Worm (Caenorhabditis elegans): Measurements from ENCODE around the gene ZK892.4.

The ZK892.4 gene

DNA sequence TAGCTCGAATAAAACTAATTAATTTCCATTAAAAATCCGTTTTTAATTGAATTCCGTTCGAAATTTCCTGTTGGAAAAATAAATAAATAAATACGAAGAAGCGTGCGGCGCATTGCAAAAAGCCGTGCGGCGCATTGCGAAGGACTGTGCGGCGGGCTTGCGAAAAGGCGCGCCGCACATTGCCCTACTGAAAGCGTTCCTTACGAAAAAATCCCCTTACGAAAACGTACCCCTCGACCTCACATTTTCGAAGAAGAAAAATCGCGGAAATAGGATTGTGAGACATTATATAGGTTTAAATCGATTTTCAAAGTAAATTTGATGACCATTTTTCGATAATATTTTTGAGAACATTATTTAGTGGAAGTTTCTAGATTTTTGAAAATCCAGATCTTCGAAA is 28.4 kb downstream of the ZK892.4 start:
- TF ChIP-seq lsy-2 (tag; optimal IDR thresholded peaks at IDR 0.05), result peak in 1 of 2 experiments; percentile 27

ce11 chrII:10035425-10035824 is 29.1 kb downstream of the ZK892.4 start:
- TF ChIP-seq Y55F3AM.14 (GFP tag; optimal IDR thresholded peaks at IDR 0.05) (no peak), C34F6.9 (tag; optimal IDR thresholded peaks at IDR 0.05) (no peak), lsy-2 (tag; optimal IDR thresholded peaks at IDR 0.05) (no peak), mdl-1 (tag; optimal IDR thresholded peaks at IDR 0.05) (no peak), ZK546.5 (tag; optimal IDR thresholded peaks at IDR 0.05) (no peak), nhr-237 (tag; optimal IDR thresholded peaks at IDR 0.05) (no peak), skn-1 (tag; optimal IDR thresholded peaks at IDR 0.05) (no peak), nhr-77 (tag; optimal IDR thresholded peaks at IDR 0.05) (no peak), peb-1 (tag; optimal IDR thresholded peaks at IDR 0.05) (no peak), mbf-1 (tag; optimal IDR thresholded peaks at IDR 0.05) (no peak), ceh-82 (tag; optimal IDR thresholded peaks at IDR 0.05) (no peak), egl-27 (tag; optimal IDR thresholded peaks at IDR 0.05) (no peak), unc-62 (GFP tag; optimal IDR thresholded peaks at IDR 0.05) (no peak), ztf-11 (tag; optimal IDR thresholded peaks at IDR 0.05) (no peak), sem-4 (tag; optimal IDR thresholded peaks at IDR 0.05) (no peak), elt-1 (tag; optimal IDR thresholded peaks at IDR 0.05) (no peak), fos-1 (tag; optimal IDR thresholded peaks at IDR 0.05) (no peak), nhr-23 (tag; optimal IDR thresholded peaks at IDR 0.05) (no peak)

DNA sequence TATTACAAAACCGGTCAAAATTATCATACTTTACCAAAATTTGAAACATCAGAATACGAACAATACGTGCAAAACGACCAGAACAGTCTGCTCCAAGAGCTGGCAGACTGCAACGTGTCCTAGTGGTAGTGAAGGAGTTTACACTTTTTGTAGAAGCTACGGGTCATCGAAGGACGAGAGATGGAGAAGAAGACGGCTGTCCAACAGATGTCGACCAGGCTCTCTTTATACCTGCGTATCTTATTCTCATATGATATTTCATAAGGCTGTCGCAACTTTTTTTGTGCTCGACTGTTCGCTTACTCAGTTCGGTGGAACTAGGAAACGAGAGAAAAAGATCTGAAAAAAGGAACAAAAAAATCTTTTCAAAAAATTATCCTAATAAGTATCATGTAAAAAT is 33.4 kb downstream of the ZK892.4 start, which contains the start of gene let-268:
Gene let-268, minus strand, starts transcription at position 182 of the 400 bp plus-strand sequence.
- TF ChIP-seq peb-1 (tag; optimal IDR thresholded peaks at IDR 0.05) (no peak), nhr-6 (tag; optimal IDR thresholded peaks at IDR 0.05) (no peak), unc-55 (GFP tag; optimal IDR thresholded peaks at IDR 0.05) (no peak), mdl-1 (tag; optimal IDR thresholded peaks at IDR 0.05) (no peak), Y55F3AM.14 (GFP tag; optimal IDR thresholded peaks at IDR 0.05) (no peak), lin-39 (tag; optimal IDR thresholded peaks at IDR 0.05) (no peak), gmeb-1 (tag; optimal IDR thresholded peaks at IDR 0.05) (no peak), sma-9 (GFP tag; optimal IDR thresholded peaks at IDR 0.05) (no peak), sma-9 (tag; optimal IDR thresholded peaks at IDR 0.05) (no peak)

ce11 chrII:10040834-10041233 is 34.5 kb downstream of the ZK892.4 start, which contains the start of gene ogr-2:
ogr-2 (plus strand) TSS chrII:10041134.
- no peak for TF ChIP-seq nhr-11 (tag; optimal IDR thresholded peaks at IDR 0.05)
- TF ChIP-seq fos-1 (tag; optimal IDR thresholded peaks at IDR 0.05), result no peak
- TF ChIP-seq snpc-4 (tag; optimal IDR thresholded peaks at IDR 0.05), result no peak
- TF ChIP-seq nhr-6 (tag; optimal IDR thresholded peaks at IDR 0.05), result no peak
- TF ChIP-seq nhr-10 (tag; optimal IDR thresholded peaks at IDR 0.05), result no peak
- TF ChIP-seq nhr-237 (tag; optimal IDR thresholded peaks at IDR 0.05), result no peak
- TF ChIP-seq F13H6.1 (tag; optimal IDR thresholded peaks at IDR 0.05), result no peak
- no peak for TF ChIP-seq nhr-12 (tag; optimal IDR thresholded peaks at IDR 0.05)
- no peak for TF ChIP-seq gmeb-1 (tag; optimal IDR thresholded peaks at IDR 0.05)
- no peak for TF ChIP-seq ztf-1 (GFP tag; conservative IDR thresholded peaks at IDR 0.05)
- TF ChIP-seq ztf-11 (tag; optimal IDR thresholded peaks at IDR 0.05), result no peak
- no peak for TF ChIP-seq mbf-1 (tag; optimal IDR thresholded peaks at IDR 0.05)
- no peak for TF ChIP-seq egl-27 (tag; optimal IDR thresholded peaks at IDR 0.05)
- TF ChIP-seq lin-13 (GFP tag; optimal IDR thresholded peaks at IDR 0.05), result no peak
- no peak for TF ChIP-seq peb-1 (tag; optimal IDR thresholded peaks at IDR 0.05)

DNA sequence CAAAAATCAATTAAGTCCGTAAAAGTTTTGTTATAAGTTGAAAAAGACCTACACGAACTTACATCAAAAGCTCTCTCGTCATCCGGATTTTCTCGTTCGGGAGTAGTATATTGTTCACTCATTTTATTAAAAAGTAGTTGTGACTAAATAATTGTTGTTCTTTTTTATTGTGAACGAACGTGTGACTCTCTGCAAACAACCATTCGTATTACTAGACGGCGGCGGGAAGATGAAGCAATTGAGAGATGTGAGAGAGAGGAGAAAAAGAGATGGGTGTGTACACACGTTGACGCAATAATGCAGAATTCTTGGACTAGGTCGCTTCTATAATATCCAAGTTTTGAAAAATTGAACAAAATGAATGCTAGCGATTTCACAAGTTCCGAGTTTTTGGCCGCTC is 38.6 kb downstream of the ZK892.4 start, which contains the start of the genes F52H3.11 and bath-38:
Gene F52H3.11, minus strand, starts transcription at position 203 of the 400 bp plus-strand sequence.
Gene bath-38, minus strand, starts transcription at position 310 of the 400 bp plus-strand sequence.
- TF ChIP-seq unc-55 (GFP tag; optimal IDR thresholded peaks at IDR 0.05), result peak; percentile 71
- no peak for TF ChIP-seq nhr-23 (tag; optimal IDR thresholded peaks at IDR 0.05)
- no peak for TF ChIP-seq fos-1 (tag; optimal IDR thresholded peaks at IDR 0.05)
- no peak for TF ChIP-seq elt-3 (tag; optimal IDR thresholded peaks at IDR 0.05)
- no peak for TF ChIP-seq lin-39 (tag; optimal IDR thresholded peaks at IDR 0.05)
- TF ChIP-seq egl-27 (tag; optimal IDR thresholded peaks at IDR 0.05), result no peak
- no peak for TF ChIP-seq ztf-11 (tag; optimal IDR thresholded peaks at IDR 0.05)
- no peak for TF ChIP-seq peb-1 (tag; optimal IDR thresholded peaks at IDR 0.05)
- no peak for TF ChIP-seq blmp-1 (tag; optimal IDR thresholded peaks at IDR 0.05; ENCODE audit: insufficient read depth)
- TF ChIP-seq sem-4 (tag; optimal IDR thresholded peaks at IDR 0.05), result no peak
- peak; percentile 71 for TF ChIP-seq nhr-129 (tag; optimal IDR thresholded peaks at IDR 0.05)
- peak; percentile 35 for TF ChIP-seq lin-13 (GFP tag; optimal IDR thresholded peaks at IDR 0.05)
- no peak for TF ChIP-seq ztf-4 (tag; optimal IDR thresholded peaks at IDR 0.05)
- no peak for TF ChIP-seq sma-3 (GFP tag; optimal IDR thresholded peaks at IDR 0.05)
- peak in 1 of 2 experiments; percentile 62 for TF ChIP-seq lsy-2 (tag; optimal IDR thresholded peaks at IDR 0.05)
- no peak for TF ChIP-seq lin-11 (tag; optimal IDR thresholded peaks at IDR 0.05)
- no peak for TF ChIP-seq mdl-1 (tag; optimal IDR thresholded peaks at IDR 0.05)
- peak; percentile 31 for TF ChIP-seq crh-2 (tag; optimal IDR thresholded peaks at IDR 0.05)
- no peak for TF ChIP-seq nhr-6 (tag; optimal IDR thresholded peaks at IDR 0.05)
- peak; percentile 68 for TF ChIP-seq C34F6.9 (tag; optimal IDR thresholded peaks at IDR 0.05)
- TF ChIP-seq gmeb-1 (tag; optimal IDR thresholded peaks at IDR 0.05), result no peak
